Worm (Caenorhabditis elegans) whole organism, L1 larva: ENCODE results near the gene F19C7.4.

Experiments used
- F16B12.6 ChIP-seq: fragments of 150-350 bp; optimal IDR thresholded peaks from 2 replicates; lab custom pipeline; 2014; ENCODE audit warnings: missing biosample characterization, missing genetic modification characterization
- Y116A8C.19 ChIP-seq: sonication (generic microtip); optimal IDR thresholded peaks from 2 replicates; lab custom pipeline; 2016; ENCODE audit warnings: missing compliant biosample characterization, missing genetic modification characterization, borderline replicate concordance
- aha-1 ChIP-seq: fragments of 150-350 bp; optimal IDR thresholded peaks from 2 replicates; lab custom pipeline; 2014; ENCODE audit warnings: missing biosample characterization, missing genetic modification characterization
- blmp-1 ChIP-seq: fragments of 150-350 bp; optimal IDR thresholded peaks from 2 replicates; lab custom pipeline; 2014; ENCODE audit warnings: missing biosample characterization, missing genetic modification characterization
- ceh-8 ChIP-seq: fragments of 200-800 bp; sonication (Bioruptor generic); optimal IDR thresholded peaks from 2 replicates; lab custom pipeline; 2018; ENCODE audit warnings: mild to moderate bottlenecking, missing genetic modification characterization, moderate library complexity, missing compliant biosample characterization
- ceh-90 ChIP-seq: sonication (generic microtip); optimal IDR thresholded peaks from 2 replicates; lab custom pipeline; 2016; ENCODE audit warnings: missing genetic modification characterization, missing compliant biosample characterization
- ces-1 ChIP-seq: fragments of 150-350 bp; optimal IDR thresholded peaks from 2 replicates; lab custom pipeline; 2014; ENCODE audit warnings: missing biosample characterization, missing genetic modification reagents, missing genetic modification characterization
- dpl-1 ChIP-seq, 3 experiments: fragments of 150-350 bp in 2 of 3; sonication (generic microtip) in 1 of 3; optimal IDR thresholded peaks; 2 replicates each; lab custom pipeline; 2014 to 2017; ENCODE audit warnings: missing biosample characterization in 3 of 3, missing genetic modification characterization in 3 of 3, missing genetic modification reagents in 3 of 3
- elt-2 ChIP-seq: sonication (generic microtip); optimal IDR thresholded peaks from 2 replicates; lab custom pipeline; 2016; ENCODE audit warnings: missing genetic modification characterization, mild to moderate bottlenecking, inconsistent platforms, missing compliant biosample characterization, missing genetic modification reagents
- elt-3 ChIP-seq, 6 experiments: fragments of 150-350 bp in 1 of 6; sonication (generic microtip); optimal IDR thresholded peaks; 2 replicates each; lab custom pipeline; 2017 to 2018; ENCODE audit warnings: missing biosample characterization in 6 of 6, missing genetic modification characterization in 6 of 6, inconsistent platforms in 1 of 6
- ets-5 ChIP-seq: fragments of 200-800 bp; sonication (Bioruptor generic); IDR thresholded peaks from 2 replicates; pipeline ENCODE4 v1.3.6; 2022; ENCODE audit warnings: missing genetic modification characterization, missing compliant biosample characterization
- fkh-10 ChIP-seq: sonication (generic microtip); optimal IDR thresholded peaks from 2 replicates; lab custom pipeline; 2017; ENCODE audit warnings: missing biosample characterization, missing genetic modification reagents, missing genetic modification characterization
- fos-1 ChIP-seq: fragments of 150-350 bp; optimal IDR thresholded peaks from 2 replicates; lab custom pipeline; 2014; ENCODE audit warnings: missing biosample characterization, missing genetic modification characterization
- hlh-17 ChIP-seq: fragments of 200-800 bp; sonication (Bioruptor generic); optimal IDR thresholded peaks from 2 replicates; lab custom pipeline; 2018; ENCODE audit warnings: missing genetic modification characterization, mild to moderate bottlenecking, missing compliant biosample characterization, moderate library complexity, borderline replicate concordance
- hpl-2 ChIP-seq: fragments of 150-350 bp; optimal IDR thresholded peaks from 2 replicates; lab custom pipeline; 2014; ENCODE audit warnings: missing biosample characterization, missing genetic modification reagents, missing genetic modification characterization
- irx-1 ChIP-seq: sonication (generic microtip); optimal IDR thresholded peaks from 2 replicates; lab custom pipeline; 2016; ENCODE audit warnings: missing genetic modification characterization, missing compliant biosample characterization
- lin-14 ChIP-seq: fragments of 200-800 bp; sonication (Bioruptor generic); optimal IDR thresholded peaks from 2 replicates; lab custom pipeline; 2018; ENCODE audit warnings: mild to moderate bottlenecking, missing genetic modification characterization, moderate library complexity, missing compliant biosample characterization
- mef-2 ChIP-seq: fragments of 150-350 bp; optimal IDR thresholded peaks from 2 replicates; lab custom pipeline; 2014; ENCODE audit warnings: missing biosample characterization, missing genetic modification characterization
- nhr-19 ChIP-seq: fragments of 200-800 bp; sonication (Bioruptor generic); conservative IDR thresholded peaks from 2 replicates; pipeline ENCODE4 v1.3.6; 2022; ENCODE audit warnings: missing genetic modification characterization, missing compliant biosample characterization
- nhr-20 ChIP-seq: sonication (generic microtip); optimal IDR thresholded peaks from 2 replicates; lab custom pipeline; 2016; ENCODE audit warnings: mild to moderate bottlenecking, missing genetic modification characterization, missing compliant biosample characterization
- nhr-77 ChIP-seq: fragments of 150-350 bp; optimal IDR thresholded peaks from 2 replicates; lab custom pipeline; 2014; ENCODE audit warnings: missing biosample characterization, missing genetic modification characterization
- nhr-84 ChIP-seq: sonication (generic microtip); optimal IDR thresholded peaks from 2 replicates; lab custom pipeline; 2017; ENCODE audit warnings: missing biosample characterization, missing genetic modification characterization
- nhr-85 ChIP-seq: sonication (generic microtip); peaks from one replicate; lab custom pipeline; 2016; ENCODE audit warnings: missing genetic modification characterization, inconsistent platforms, missing compliant biosample characterization
- pax-3 ChIP-seq: fragments of 200-800 bp; sonication (Bioruptor generic); optimal IDR thresholded peaks from 2 replicates; lab custom pipeline; 2018; ENCODE audit warnings: mild to moderate bottlenecking, missing genetic modification characterization, moderate library complexity, missing compliant biosample characterization
- skn-1 ChIP-seq: fragments of 150-350 bp; optimal IDR thresholded peaks from 2 replicates; lab custom pipeline; 2014; ENCODE audit warnings: missing biosample characterization, missing genetic modification characterization
- snu-23 ChIP-seq: sonication (generic microtip); optimal IDR thresholded peaks from 2 replicates; lab custom pipeline; 2016; ENCODE audit warnings: missing genetic modification characterization, missing compliant biosample characterization
- sup-37 ChIP-seq: fragments of 200-800 bp; sonication (Bioruptor generic); optimal IDR thresholded peaks from 2 replicates; lab custom pipeline; 2018; ENCODE audit warnings: mild to moderate bottlenecking, missing genetic modification characterization, missing compliant biosample characterization
- swsn-7 ChIP-seq: sonication (generic microtip); optimal IDR thresholded peaks from 2 replicates; lab custom pipeline; 2016; ENCODE audit warnings: missing genetic modification characterization, missing compliant biosample characterization
- tbx-2 ChIP-seq: sonication (generic microtip); optimal IDR thresholded peaks from 2 replicates; lab custom pipeline; 2016; ENCODE audit warnings: missing genetic modification characterization, missing compliant biosample characterization
- tlp-1 ChIP-seq: fragments of 150-350 bp; optimal IDR thresholded peaks from 2 replicates; lab custom pipeline; 2014; ENCODE audit warnings: missing biosample characterization, missing genetic modification characterization
- unc-130 ChIP-seq: fragments of 150-350 bp; optimal IDR thresholded peaks from 2 replicates; lab custom pipeline; 2017; ENCODE audit warnings: missing biosample characterization, missing genetic modification characterization, inconsistent platforms
- ztf-11 ChIP-seq, 2 experiments: sonication (generic microtip); optimal IDR thresholded peaks; 2 replicates each; lab custom pipeline; 2016 to 2017; ENCODE audit warnings: missing genetic modification characterization in 2 of 2, missing biosample characterization in 1 of 2, missing compliant biosample characterization in 1 of 2

F19C7.4 gene

DNA sequence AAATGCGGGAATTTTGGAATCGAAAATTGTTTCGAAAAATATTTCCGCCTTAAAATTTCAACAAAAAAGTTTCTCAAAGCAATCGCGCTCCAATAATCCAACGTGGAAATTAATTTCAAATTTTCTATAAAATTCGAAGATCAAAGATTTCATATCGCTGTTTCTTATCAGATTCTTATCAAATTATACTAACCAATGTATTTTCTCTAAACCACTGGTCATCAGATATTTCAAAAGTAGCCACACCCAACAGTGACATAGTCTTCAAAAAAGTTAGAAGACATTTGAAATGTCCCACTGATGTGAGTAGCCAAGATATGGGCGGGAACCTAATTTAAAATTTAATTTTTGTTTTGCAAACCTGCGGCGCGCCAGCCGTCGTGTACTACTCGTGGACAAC lies 15.1 kb upstream of the F19C7.4 start:
- peak; percentile 12 for TF ChIP-seq nhr-85 (tag; lab: Kevin White, UChicago)
- TF ChIP-seq elt-3 (tag; optimal IDR thresholded peaks at IDR 0.05; lab: Kevin White, UChicago): peak in 5 of 6 experiments; percentile 19 to 52 (median 47)
- no peak for TF ChIP-seq F16B12.6 (tag; lab: Kevin White, UChicago)
- TF ChIP-seq hlh-17 (GFP tag; lab: Kevin White, UChicago): no peak

DNA sequence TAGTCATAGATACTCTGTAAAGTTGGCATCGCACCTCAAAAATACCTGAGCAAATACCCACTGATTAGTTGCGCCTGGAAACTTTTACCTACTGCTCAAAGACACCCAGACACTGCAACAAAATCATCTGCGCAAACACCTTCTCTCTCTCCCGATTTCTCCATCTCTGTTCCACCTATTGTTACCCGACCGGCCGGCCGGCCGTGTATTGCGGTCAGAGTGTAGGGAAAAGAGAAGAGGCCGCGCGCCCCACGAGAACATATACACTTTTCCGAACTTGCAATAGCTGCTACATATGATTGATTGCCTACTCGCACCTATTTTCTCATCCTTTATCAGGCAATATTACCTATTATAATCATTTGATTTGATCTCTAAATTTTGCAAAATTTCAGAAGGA lies 14.3 kb upstream of the F19C7.4 start:
- no peak for TF ChIP-seq pax-3
- peak; percentile 69 for TF ChIP-seq lin-14 (GFP tag; lab: Kevin White, UChicago)
- TF ChIP-seq blmp-1 (tag; lab: Kevin White, UChicago): peak; percentile 64
- no peak for TF ChIP-seq ztf-11 (tag; optimal IDR thresholded peaks at IDR 0.05; lab: Kevin White, UChicago)
- no peak for TF ChIP-seq swsn-7
- peak in 1 of 6 experiments; percentile 12 for TF ChIP-seq elt-3 (tag; optimal IDR thresholded peaks at IDR 0.05; lab: Kevin White, UChicago)
- no peak for TF ChIP-seq fos-1
- peak; percentile 16 for TF ChIP-seq nhr-77
- TF ChIP-seq skn-1 (tag; lab: Kevin White, UChicago): peak; percentile 30
- peak; percentile 5 for TF ChIP-seq nhr-20 (tag; lab: Kevin White, UChicago)
- TF ChIP-seq nhr-84 (tag; lab: Kevin White, UChicago): no peak
- no peak for TF ChIP-seq ces-1 (GFP tag; lab: Kevin White, UChicago)

DNA sequence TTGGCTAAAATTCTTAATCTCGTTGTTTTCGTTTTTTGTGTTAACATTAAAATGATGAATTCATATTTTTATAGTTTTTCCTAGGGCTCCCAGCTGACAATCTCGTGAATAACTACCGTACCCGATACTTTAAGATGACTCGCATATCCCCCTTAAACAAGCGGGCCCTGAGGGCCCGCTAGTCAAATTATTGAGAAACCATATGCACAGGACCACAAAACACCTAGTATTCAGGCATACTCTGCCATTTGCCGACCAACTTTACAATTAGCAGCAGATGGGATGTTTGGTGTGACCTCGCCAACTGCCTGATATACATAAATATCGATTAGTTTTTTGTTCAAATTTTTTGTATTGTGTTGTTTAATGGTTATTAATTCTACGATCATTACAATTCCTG lies 5.8 kb upstream of the F19C7.4 start, which contains the start of gene F19C7.3:
Gene F19C7.3 (plus strand): TSS at position 301 of the 400 bp plus-strand sequence.
- TF ChIP-seq ceh-8 (GFP tag; lab: Kevin White, UChicago) (no peak), aha-1 (tag; lab: Kevin White, UChicago) (no peak)

DNA sequence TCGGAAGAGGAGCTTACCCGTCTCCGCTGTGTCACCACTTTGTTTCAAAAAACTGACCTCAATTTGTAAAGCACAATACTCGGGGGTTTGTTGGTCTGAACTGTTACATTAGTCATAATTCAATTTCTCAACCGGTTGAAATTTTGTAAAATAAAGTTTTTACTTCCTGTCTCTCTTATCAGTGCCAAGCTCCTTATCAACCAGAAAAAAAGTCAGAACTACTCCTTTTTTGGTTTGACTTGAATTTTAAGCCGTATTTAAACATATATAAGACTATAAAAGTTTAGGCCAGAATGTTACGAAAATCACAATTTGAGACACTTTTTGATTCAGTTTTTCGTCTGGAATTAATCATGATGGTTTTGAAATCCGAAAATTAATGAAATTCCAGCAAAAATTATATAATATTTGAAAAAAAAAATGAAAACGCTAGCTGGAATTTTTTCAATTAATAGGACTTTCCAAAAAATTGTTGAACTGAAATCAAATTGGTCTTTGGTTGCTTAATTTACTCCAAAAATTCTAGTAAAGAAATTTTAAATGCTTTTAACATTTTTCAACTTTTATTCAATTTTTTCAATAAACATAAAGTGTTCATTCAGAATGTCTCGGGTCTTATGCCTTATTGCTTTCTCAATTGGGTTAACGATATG lies 3.2 kb upstream of the F19C7.4 start, which contains the start of gene F19C7.2:
Gene F19C7.2 (plus strand): TSS at position 603 of the 653 bp plus-strand sequence.
- TF ChIP-seq ceh-90 (tag; lab: Kevin White, UChicago) (no peak), ets-5 (GFP tag; lab: Robert Waterston, UW) (no peak), Y116A8C.19 (no peak), elt-2 (tag; lab: Kevin White, UChicago) (peak; percentile 71), hlh-17 (GFP tag; lab: Kevin White, UChicago) (no peak), fkh-10 (GFP tag; lab: Kevin White, UChicago) (no peak), nhr-85 (tag; lab: Kevin White, UChicago) (peak; percentile 28), mef-2 (tag; lab: Kevin White, UChicago) (no peak), tlp-1 (tag; lab: Kevin White, UChicago) (no peak), unc-130 (tag; lab: Kevin White, UChicago) (no peak), irx-1 (tag; lab: Kevin White, UChicago) (no peak), nhr-19 (GFP tag; lab: Robert Waterston, UW) (no peak), snu-23 (GFP tag; lab: Kevin White, UChicago) (no peak), sup-37 (GFP tag; lab: Kevin White, UChicago) (no peak), ceh-8 (GFP tag; lab: Kevin White, UChicago) (no peak), hpl-2 (GFP tag; lab: Kevin White, UChicago) (no peak), ces-1 (GFP tag; lab: Kevin White, UChicago) (no peak), tbx-2 (tag; lab: Kevin White, UChicago) (no peak)
- TF ChIP-seq, all 84 proteins: peak for 2

DNA sequence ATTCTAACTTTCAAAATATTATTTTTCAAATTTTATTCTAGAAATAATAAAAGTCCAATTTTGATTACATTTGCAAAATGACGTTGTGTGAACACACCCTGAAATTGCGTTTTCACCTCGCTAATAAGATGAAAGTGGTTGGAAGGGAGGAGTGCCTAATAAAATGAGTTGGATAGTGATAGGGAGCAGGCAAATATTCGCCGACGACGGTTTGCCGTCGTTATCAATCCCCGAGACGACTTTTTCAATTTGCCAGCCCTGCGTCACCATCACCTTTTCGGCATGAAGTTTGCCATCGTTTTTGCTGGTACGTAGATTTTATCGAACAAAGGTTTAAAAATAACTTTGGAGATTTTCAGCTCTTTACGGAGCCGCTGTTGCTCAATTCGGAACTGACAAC lies 2.9 kb downstream of the F19C7.4 start, which contains the start of gene nspg-10:
Gene nspg-10 (plus strand): TSS at position 179 of the 400 bp plus-strand sequence.
- TF ChIP-seq elt-2 (tag; lab: Kevin White, UChicago): peak; percentile 34
- no peak for TF ChIP-seq dpl-1 (GFP tag; optimal IDR thresholded peaks at IDR 0.05; lab: Kevin White, UChicago)
